Worm (Caenorhabditis elegans): ENCODE data around the gene rdl-1.

The rdl-1 gene

ce11 chrIV:7763748-7764147, 6.3 kb downstream of the rdl-1 start, which contains the start of the genes C46A5.6 and C46A5.1:
Gene C46A5.6, minus strand, starts transcription at chrIV:7763848.
Gene C46A5.1, plus strand, starts transcription at chrIV:7763931.
- TF ChIP-seq nhr-11 (tag; optimal IDR thresholded peaks at IDR 0.05) (no peak), nhr-28 (tag; optimal IDR thresholded peaks at IDR 0.05) (no peak), jun-1 (tag; optimal IDR thresholded peaks at IDR 0.05) (no peak), unc-39 (tag; optimal IDR thresholded peaks at IDR 0.05) (no peak), nhr-25 (tag; optimal IDR thresholded peaks at IDR 0.05) (no peak), ceh-16 (tag; optimal IDR thresholded peaks at IDR 0.05) (no peak), ceh-82 (tag; optimal IDR thresholded peaks at IDR 0.05) (no peak)

- TF ChIP-seq ama-1 (optimal IDR thresholded peaks at IDR 0.05) (no peak), ceh-9 (tag; optimal IDR thresholded peaks at IDR 0.05) (no peak), nhr-12 (tag; optimal IDR thresholded peaks at IDR 0.05) (no peak), nhr-43 (tag; optimal IDR thresholded peaks at IDR 0.05; ENCODE audit: poor library complexity, severe bottlenecking) (no peak), skn-1 (tag; optimal IDR thresholded peaks at IDR 0.05) (no peak), lin-15B (tag; optimal IDR thresholded peaks at IDR 0.05) (no peak), ceh-16 (tag; optimal IDR thresholded peaks at IDR 0.05) (no peak), R02D3.7 (tag; optimal IDR thresholded peaks at IDR 0.05) (no peak), nhr-67 (tag; optimal IDR thresholded peaks at IDR 0.05) (no peak), egl-27 (tag; optimal IDR thresholded peaks at IDR 0.05) (no peak)
Observed at ce11 chrIV:7760117-7760516, 9.9 kb downstream of the rdl-1 start, which contains the start of gene del-7. Gene del-7, plus strand, starts transcription at chrIV:7760417.

- TF ChIP-seq pha-4 (tag; optimal IDR thresholded peaks at IDR 0.05), result no peak
- TF ChIP-seq nhr-237 (tag; optimal IDR thresholded peaks at IDR 0.05), result no peak
- no peak for TF ChIP-seq nhr-43 (tag; optimal IDR thresholded peaks at IDR 0.05; ENCODE audit: poor library complexity, severe bottlenecking)
- TF ChIP-seq egl-27 (tag; optimal IDR thresholded peaks at IDR 0.05), result no peak
Observed at ce11 chrIV:7759527-7759926, 10.5 kb downstream of the rdl-1 start, which contains the start of gene dsb-3. Gene dsb-3, minus strand, starts transcription at chrIV:7759627.

ce11 chrIV:7757245-7757644, 12.8 kb downstream of the rdl-1 start, which contains the start of gene C46A5.4:
Gene C46A5.4, minus strand, starts transcription at chrIV:7757345.
- TF ChIP-seq egl-5 (tag; optimal IDR thresholded peaks at IDR 0.05), result no peak
- TF ChIP-seq lsy-12 (tag; optimal IDR thresholded peaks at IDR 0.05), result no peak
- no peak for TF ChIP-seq elt-3 (tag; optimal IDR thresholded peaks at IDR 0.05)
- no peak for TF ChIP-seq nhr-237 (tag; optimal IDR thresholded peaks at IDR 0.05)
- TF ChIP-seq ZK546.5 (tag; optimal IDR thresholded peaks at IDR 0.05), result no peak
- TF ChIP-seq sea-2 (GFP tag; optimal IDR thresholded peaks at IDR 0.05), result no peak
- TF ChIP-seq elt-1 (tag; optimal IDR thresholded peaks at IDR 0.05), result no peak
- TF ChIP-seq nhr-76 (tag; optimal IDR thresholded peaks at IDR 0.05), result no peak
- TF ChIP-seq pha-4 (tag; optimal IDR thresholded peaks at IDR 0.05), result no peak

- TF ChIP-seq ceh-9 (tag; optimal IDR thresholded peaks at IDR 0.05), result no peak
- TF ChIP-seq unc-62 (GFP tag; optimal IDR thresholded peaks at IDR 0.05), result no peak
- TF ChIP-seq daf-12 (tag; optimal IDR thresholded peaks at IDR 0.05), result no peak
- TF ChIP-seq R02D3.7 (tag; optimal IDR thresholded peaks at IDR 0.05), result no peak
- no peak for TF ChIP-seq lin-39 (tag; optimal IDR thresholded peaks at IDR 0.05)
- no peak for TF ChIP-seq elt-2 (tag; optimal IDR thresholded peaks at IDR 0.05)
- TF ChIP-seq nhr-25 (tag; optimal IDR thresholded peaks at IDR 0.05), result no peak
Observed at ce11 chrIV:7754114-7754513, 15.9 kb downstream of the rdl-1 start.

- no peak for TF ChIP-seq unc-62 (GFP tag; optimal IDR thresholded peaks at IDR 0.05)
- peak; percentile 16 for TF ChIP-seq nhr-25 (tag; optimal IDR thresholded peaks at IDR 0.05)
- no peak for TF ChIP-seq snpc-4 (tag; optimal IDR thresholded peaks at IDR 0.05)
- TF ChIP-seq egl-27 (tag; optimal IDR thresholded peaks at IDR 0.05), result no peak
- TF ChIP-seq fkh-10 (GFP tag; optimal IDR thresholded peaks at IDR 0.05), result no peak
- no peak for TF ChIP-seq pha-4 (tag; optimal IDR thresholded peaks at IDR 0.05)
- no peak for TF ChIP-seq daf-12 (tag; optimal IDR thresholded peaks at IDR 0.05)
- TF ChIP-seq nhr-76 (tag; optimal IDR thresholded peaks at IDR 0.05), result no peak
Observed at ce11 chrIV:7753108-7753507, 17.0 kb downstream of the rdl-1 start, which contains the start of gene col-14. Gene col-14, plus strand, starts transcription at chrIV:7753408.

- TF ChIP-seq eor-1 (tag; optimal IDR thresholded peaks at IDR 0.05), result no peak
- TF ChIP-seq pqm-1 (tag; optimal IDR thresholded peaks at IDR 0.05), result peak; percentile 52
- peak; percentile 88 for TF ChIP-seq elt-2 (tag; optimal IDR thresholded peaks at IDR 0.05)
Observed at ce11 chrIV:7747838-7748237, 22.2 kb downstream of the rdl-1 start, which contains the start of gene klo-1. Gene klo-1, minus strand, starts transcription at chrIV:7748225.
